In the genomic region with DNA sequence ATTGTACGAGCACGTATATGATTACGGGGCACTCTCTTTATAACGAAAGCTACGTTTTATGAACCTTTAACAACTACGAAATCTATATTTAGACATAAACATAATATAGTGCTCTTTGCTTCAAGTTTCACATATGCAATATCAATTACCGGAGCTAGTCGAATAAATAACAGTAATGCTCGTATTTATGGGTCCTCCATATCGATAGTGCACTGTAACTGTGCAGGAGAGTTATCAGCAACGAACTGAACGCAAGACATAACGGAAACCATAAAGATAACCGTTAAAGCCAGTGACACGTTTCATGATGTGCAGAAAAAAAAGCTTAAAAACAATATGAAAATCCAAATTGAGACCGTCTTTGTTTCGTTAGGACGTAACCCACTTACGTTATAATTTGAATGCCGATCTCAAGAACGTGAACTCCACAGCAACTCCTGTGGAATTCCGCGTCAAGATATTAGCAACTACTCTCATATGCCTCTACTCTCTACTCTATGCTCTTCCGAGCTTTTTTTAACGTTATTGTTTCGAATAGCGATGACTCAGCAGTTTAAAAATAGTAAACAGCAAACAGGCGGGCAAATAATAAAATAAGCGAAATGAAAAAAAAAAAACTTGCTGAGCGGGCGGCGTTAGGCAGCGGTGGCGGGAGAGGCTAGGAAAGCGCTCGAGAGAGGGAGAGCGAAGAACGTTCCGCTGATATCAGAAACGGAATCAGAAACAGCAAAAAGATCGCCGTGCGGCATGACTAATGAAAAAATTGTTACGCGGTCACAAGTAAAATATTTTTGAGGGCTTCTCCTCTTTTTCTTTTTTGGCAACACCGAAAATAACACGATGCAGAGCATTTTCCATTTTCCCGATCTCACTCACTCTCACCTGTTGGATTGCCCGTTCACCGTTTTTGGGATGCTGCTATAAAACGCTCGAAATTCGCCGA, we compare ENCODE assay signal across 1 fruit fly cellular context.
TF ChIP-seq lines count a peak whose summit lies in the region.

No protein-coding gene starts in this region.

TF ChIP-seq in whole organism, embryonic, 481 proteins besides CTCF, POLR2A, EP300 and RAD21 (continued from another document and continues in another):
- TF ChIP-seq Usf (GFP tag; optimal IDR thresholded peaks at IDR 0.05; lab: Kevin White, UChicago): peak; percentile 42
- TF ChIP-seq CG15514 (GFP tag; optimal IDR thresholded peaks at IDR 0.05; lab: Kevin White, UChicago): peak; percentile 66
- TF ChIP-seq Spps (tag; optimal IDR thresholded peaks at IDR 0.05; lab: Kevin White, UChicago): peak; percentile 35
- peak; percentile 49 for TF ChIP-seq emc (GFP tag; optimal IDR thresholded peaks at IDR 0.05; lab: Kevin White, UChicago)
- TF ChIP-seq toy (GFP tag; IDR thresholded peaks at IDR 0.05; lab: Robert Waterston, UW): no peak
- no peak for TF ChIP-seq ftz-f1 (GFP tag; optimal IDR thresholded peaks at IDR 0.05; lab: Kevin White, UChicago)
- TF ChIP-seq CG9727 (GFP tag; optimal IDR thresholded peaks at IDR 0.05; lab: Kevin White, UChicago): peak; percentile 70
- TF ChIP-seq shn (GFP tag; optimal IDR thresholded peaks at IDR 0.05; lab: Kevin White, UChicago): peak; percentile 64
- TF ChIP-seq otp (GFP tag; IDR thresholded peaks at IDR 0.05; lab: Robert Waterston, UW): peak; percentile 68; the same call in 2 of the 3 replicates
- TF ChIP-seq CG7987 (GFP tag; optimal IDR thresholded peaks at IDR 0.05; lab: Kevin White, UChicago): peak; percentile 25
- TF ChIP-seq CG10431 (GFP tag; optimal IDR thresholded peaks at IDR 0.05; lab: Kevin White, UChicago): no peak
- peak; percentile 94 for TF ChIP-seq sens (GFP tag; lab: Kevin White, UChicago)
- TF ChIP-seq CG10543 (GFP tag; optimal IDR thresholded peaks at IDR 0.05; lab: Kevin White, UChicago): no peak
- peak; percentile 59 for TF ChIP-seq Mes4 (GFP tag; optimal IDR thresholded peaks at IDR 0.05; lab: Kevin White, UChicago)
- peak; percentile 41 for TF ChIP-seq twi (tag; optimal IDR thresholded peaks at IDR 0.05; lab: Kevin White, UChicago)
- TF ChIP-seq Meics (GFP tag; optimal IDR thresholded peaks at IDR 0.05; lab: Kevin White, UChicago): peak; percentile 71
- TF ChIP-seq danr (GFP tag; IDR thresholded peaks at IDR 0.05; lab: Robert Waterston, UW): peak; percentile 38; the same call in 1 of the 2 replicates
- TF ChIP-seq CG3407 (GFP tag; optimal IDR thresholded peaks at IDR 0.05; lab: Kevin White, UChicago): peak; percentile 0
- TF ChIP-seq HmgZ (tag; optimal IDR thresholded peaks at IDR 0.05; lab: Kevin White, UChicago): peak; percentile 76
- no peak for TF ChIP-seq cg (GFP tag; optimal IDR thresholded peaks at IDR 0.05; lab: Kevin White, UChicago)
- TF ChIP-seq gsb (GFP tag; IDR thresholded peaks at IDR 0.05; lab: Robert Waterston, UW): peak; percentile 40; the same call in 1 of the 2 replicates
- TF ChIP-seq CG10959 (GFP tag; IDR thresholded peaks at IDR 0.05; lab: Robert Waterston, UW): no peak
- TF ChIP-seq tio (GFP tag; optimal IDR thresholded peaks at IDR 0.05; lab: Kevin White, UChicago): peak; percentile 63
- TF ChIP-seq bsh (GFP tag; optimal IDR thresholded peaks at IDR 0.05; lab: Kevin White, UChicago): peak in 1 of 2 experiments; percentile 82
- TF ChIP-seq pan (optimal IDR thresholded peaks at IDR 0.05; lab: Kevin White, UChicago): no peak
- peak in 1 of 2 experiments; percentile 74 for TF ChIP-seq pan (GFP tag; optimal IDR thresholded peaks at IDR 0.05 in 1 of 2, IDR thresholded peaks at IDR 0.05 in 1 of 2)
- TF ChIP-seq ara (GFP tag; IDR thresholded peaks at IDR 0.05; lab: Robert Waterston, UW): peak; percentile 30; the same call in 1 of the 2 replicates
- no peak for TF ChIP-seq Tbp (GFP tag; optimal IDR thresholded peaks at IDR 0.05; lab: Kevin White, UChicago)
- 0 out of 2 replicates have a peak, but pooled peaks have one; percentile 29 for TF ChIP-seq ap (GFP tag; IDR thresholded peaks at IDR 0.05; lab: Robert Waterston, UW)
- TF ChIP-seq CG10267 (tag; optimal IDR thresholded peaks at IDR 0.05; lab: Kevin White, UChicago): peak; percentile 58
- TF ChIP-seq CG16779 (GFP tag; IDR thresholded peaks at IDR 0.05; lab: Robert Waterston, UW): no peak
- TF ChIP-seq Abd-B (GFP tag; optimal IDR thresholded peaks at IDR 0.05; lab: Kevin White, UChicago): no peak
- TF ChIP-seq tin (GFP tag; optimal IDR thresholded peaks at IDR 0.05; lab: Kevin White, UChicago): peak; percentile 41
- peak; percentile 45 for TF ChIP-seq vfl (GFP tag; optimal IDR thresholded peaks at IDR 0.05; lab: Kevin White, UChicago)
- no peak for TF ChIP-seq cad (GFP tag; optimal IDR thresholded peaks at IDR 0.05; lab: Kevin White, UChicago)
- peak; percentile 60 for TF ChIP-seq CG6765 (GFP tag; optimal IDR thresholded peaks at IDR 0.05; lab: Kevin White, UChicago)
- TF ChIP-seq lmd (GFP tag; IDR thresholded peaks at IDR 0.05; lab: Robert Waterston, UW): peak; percentile 74
- peak; percentile 48; the same call in 2 of the 3 replicates for TF ChIP-seq CG11093 (GFP tag; IDR thresholded peaks at IDR 0.05; lab: Robert Waterston, UW)
- TF ChIP-seq Antp (GFP tag; optimal IDR thresholded peaks at IDR 0.05; lab: Kevin White, UChicago): peak; percentile 71
- peak; percentile 88 for TF ChIP-seq CG2678 (tag; optimal IDR thresholded peaks at IDR 0.05; lab: Kevin White, UChicago)
- TF ChIP-seq CG9817 (tag; optimal IDR thresholded peaks at IDR 0.05; lab: Kevin White, UChicago): peak; percentile 78
- TF ChIP-seq CG15479 (GFP tag; optimal IDR thresholded peaks at IDR 0.05; lab: Kevin White, UChicago): no peak
- peak; percentile 98 for TF ChIP-seq grau (tag; optimal IDR thresholded peaks at IDR 0.05; lab: Kevin White, UChicago)
- TF ChIP-seq CG7556 (GFP tag; optimal IDR thresholded peaks at IDR 0.05; lab: Kevin White, UChicago): peak; percentile 69
- peak; percentile 72 for TF ChIP-seq CG18262 (tag; optimal IDR thresholded peaks at IDR 0.05; lab: Kevin White, UChicago)
- peak; percentile 66 for TF ChIP-seq CG4820 (GFP tag; optimal IDR thresholded peaks at IDR 0.05; lab: Kevin White, UChicago)
- no peak for TF ChIP-seq abd-A (tag; optimal IDR thresholded peaks at IDR 0.05; lab: Kevin White, UChicago)
- TF ChIP-seq CG10366 (GFP tag; IDR thresholded peaks at IDR 0.05; lab: Robert Waterston, UW): peak; percentile 75
- peak; percentile 97 for TF ChIP-seq Med (GFP tag; lab: Kevin White, UChicago)
- no peak for TF ChIP-seq Sin3A (optimal IDR thresholded peaks at IDR 0.05; lab: Kevin White, UChicago)
- TF ChIP-seq Max (GFP tag; optimal IDR thresholded peaks at IDR 0.05; lab: Kevin White, UChicago): peak; percentile 44
- TF ChIP-seq Lim3 (GFP tag; IDR thresholded peaks at IDR 0.05; lab: Robert Waterston, UW): no peak
- peak; percentile 80 for TF ChIP-seq ind (GFP tag; optimal IDR thresholded peaks at IDR 0.05; lab: Kevin White, UChicago)
- no peak for TF ChIP-seq CG10565 (GFP tag; optimal IDR thresholded peaks at IDR 0.05; lab: Kevin White, UChicago)
- peak; percentile 30 for TF ChIP-seq CG18764 (GFP tag; optimal IDR thresholded peaks at IDR 0.05; lab: Kevin White, UChicago)
- peak; percentile 73 for TF ChIP-seq CG17829 (tag; optimal IDR thresholded peaks at IDR 0.05; lab: Kevin White, UChicago)
- TF ChIP-seq CG4328 (GFP tag; optimal IDR thresholded peaks at IDR 0.05; lab: Kevin White, UChicago): peak; percentile 49
- peak; percentile 74 for TF ChIP-seq H2.0 (GFP tag; IDR thresholded peaks at IDR 0.05; lab: Robert Waterston, UW)
- peak; percentile 67 for TF ChIP-seq bcd (GFP tag; optimal IDR thresholded peaks at IDR 0.05; lab: Kevin White, UChicago)
- TF ChIP-seq CG11560 (tag; IDR thresholded peaks at IDR 0.05; lab: Robert Waterston, UW): peak; percentile 50; the same call in 1 of the 3 replicates
- TF ChIP-seq CG12659 (GFP tag; optimal IDR thresholded peaks at IDR 0.05; lab: Kevin White, UChicago): peak; percentile 75
- no peak for TF ChIP-seq CG12299 (tag; optimal IDR thresholded peaks at IDR 0.05; lab: Kevin White, UChicago)
- TF ChIP-seq Pdp1 (GFP tag; optimal IDR thresholded peaks at IDR 0.05; lab: Kevin White, UChicago): peak; percentile 60 to 78
- TF ChIP-seq eve (GFP tag; optimal IDR thresholded peaks at IDR 0.05; lab: Kevin White, UChicago): peak in 1 of 2 experiments; percentile 90
- TF ChIP-seq pros (GFP tag; optimal IDR thresholded peaks at IDR 0.05; lab: Kevin White, UChicago): no peak
- TF ChIP-seq CG15601 (tag; optimal IDR thresholded peaks at IDR 0.05; lab: Kevin White, UChicago): peak; percentile 45
- TF ChIP-seq CG30020 (tag; optimal IDR thresholded peaks at IDR 0.05; lab: Kevin White, UChicago): no peak
- TF ChIP-seq sima (GFP tag; optimal IDR thresholded peaks at IDR 0.05; lab: Kevin White, UChicago): no peak
- TF ChIP-seq CG7745 (tag; optimal IDR thresholded peaks at IDR 0.05; lab: Kevin White, UChicago): no peak
- TF ChIP-seq gcm (GFP tag; optimal IDR thresholded peaks at IDR 0.05; lab: Kevin White, UChicago): peak; percentile 45
- TF ChIP-seq ci (GFP tag; IDR thresholded peaks at IDR 0.05; lab: Robert Waterston, UW): peak; percentile 84
- TF ChIP-seq CG13624 (GFP tag; optimal IDR thresholded peaks at IDR 0.05; lab: Kevin White, UChicago): peak; percentile 60
- TF ChIP-seq wor (GFP tag; IDR thresholded peaks at IDR 0.05; lab: Robert Waterston, UW): peak; percentile 35; the same call in 1 of the 2 replicates
- TF ChIP-seq CG4360 (GFP tag; IDR thresholded peaks at IDR 0.05; lab: Robert Waterston, UW): no peak
- peak; percentile 72 for TF ChIP-seq nmo (GFP tag; optimal IDR thresholded peaks at IDR 0.05; lab: Kevin White, UChicago)
- peak; percentile 38 for TF ChIP-seq CG3995 (GFP tag; optimal IDR thresholded peaks at IDR 0.05; lab: Kevin White, UChicago)
- TF ChIP-seq CG4707 (GFP tag; optimal IDR thresholded peaks at IDR 0.05; lab: Kevin White, UChicago): peak; percentile 51
- TF ChIP-seq CG17359 (tag; optimal IDR thresholded peaks at IDR 0.05; lab: Kevin White, UChicago): peak; percentile 79
- TF ChIP-seq Doc2 (GFP tag; IDR thresholded peaks at IDR 0.05; lab: Robert Waterston, UW): no peak
- peak; percentile 67; the same call in 2 of the 3 replicates for TF ChIP-seq Mrtf (GFP tag; IDR thresholded peaks at IDR 0.05; lab: Robert Waterston, UW)
- peak; percentile 78 for TF ChIP-seq CG13296 (GFP tag; optimal IDR thresholded peaks at IDR 0.05; lab: Kevin White, UChicago)
- no peak for TF ChIP-seq pzg (GFP tag; optimal IDR thresholded peaks at IDR 0.05; lab: Kevin White, UChicago)
- peak; percentile 45 for TF ChIP-seq CG6683 (GFP tag; optimal IDR thresholded peaks at IDR 0.05; lab: Kevin White, UChicago)
- peak; percentile 80 for TF ChIP-seq CG8924 (tag; optimal IDR thresholded peaks at IDR 0.05; lab: Kevin White, UChicago)
- TF ChIP-seq Aef1 (GFP tag; IDR thresholded peaks at IDR 0.05; lab: Robert Waterston, UW): peak; percentile 76
- TF ChIP-seq lilli (GFP tag; optimal IDR thresholded peaks at IDR 0.05; lab: Kevin White, UChicago): peak; percentile 88
- peak; percentile 66 for TF ChIP-seq CG17568 (GFP tag; optimal IDR thresholded peaks at IDR 0.05; lab: Kevin White, UChicago)
- TF ChIP-seq ems (GFP tag; optimal IDR thresholded peaks at IDR 0.05; lab: Kevin White, UChicago): peak; percentile 62
- TF ChIP-seq fd102C (GFP tag; optimal IDR thresholded peaks at IDR 0.05; lab: Kevin White, UChicago): no peak
- peak; percentile 87 for TF ChIP-seq CG2120 (GFP tag; optimal IDR thresholded peaks at IDR 0.05; lab: Kevin White, UChicago)
- peak; percentile 74 for TF ChIP-seq chn (GFP tag; optimal IDR thresholded peaks at IDR 0.05; lab: Kevin White, UChicago)
- TF ChIP-seq fru (optimal IDR thresholded peaks at IDR 0.05; lab: Kevin White, UChicago): no peak
- peak; percentile 73; the same call in 1 of the 2 replicates for TF ChIP-seq wdn (GFP tag; IDR thresholded peaks at IDR 0.05; lab: Robert Waterston, UW)
- TF ChIP-seq CG1603 (tag; optimal IDR thresholded peaks at IDR 0.05; lab: Kevin White, UChicago): peak; percentile 84
- peak; percentile 42 for TF ChIP-seq E2f2 (GFP tag; IDR thresholded peaks at IDR 0.05; lab: Robert Waterston, UW)
- TF ChIP-seq tna (GFP tag; IDR thresholded peaks at IDR 0.05; lab: Robert Waterston, UW; ENCODE audit: partially characterized antibody): no peak
- TF ChIP-seq Lpt (GFP tag; optimal IDR thresholded peaks at IDR 0.05; lab: Kevin White, UChicago): no peak
- peak; percentile 87 for TF ChIP-seq CG15269 (tag; optimal IDR thresholded peaks at IDR 0.05; lab: Kevin White, UChicago)
- TF ChIP-seq caup (GFP tag; optimal IDR thresholded peaks at IDR 0.05; lab: Kevin White, UChicago; ENCODE audit: severe bottlenecking): peak; percentile 64
- peak; percentile 59; the same call in 1 of the 3 replicates for TF ChIP-seq H15 (GFP tag; IDR thresholded peaks at IDR 0.05; lab: Robert Waterston, UW)
- peak; percentile 70 for TF ChIP-seq HLH3B (GFP tag; IDR thresholded peaks at IDR 0.05; lab: Robert Waterston, UW)
- TF ChIP-seq sim (GFP tag; IDR thresholded peaks at IDR 0.05; lab: Robert Waterston, UW): no peak
- no peak for TF ChIP-seq CG34224 (GFP tag; IDR thresholded peaks at IDR 0.05; lab: Robert Waterston, UW; ENCODE audit: partially characterized antibody)
- TF ChIP-seq corto (GFP tag; optimal IDR thresholded peaks at IDR 0.05; lab: Kevin White, UChicago): peak; percentile 78
- peak; percentile 76 for TF ChIP-seq CG10209 (GFP tag; optimal IDR thresholded peaks at IDR 0.05; lab: Kevin White, UChicago)
- TF ChIP-seq tgo (GFP tag; IDR thresholded peaks at IDR 0.05; lab: Robert Waterston, UW): peak; percentile 73
- peak; percentile 94 for TF ChIP-seq Ets65A (GFP tag; lab: Kevin White, UChicago)
- peak; percentile 77 to 81 for TF ChIP-seq dpn (GFP tag; optimal IDR thresholded peaks at IDR 0.05; lab: Kevin White, UChicago)
- no peak for TF ChIP-seq sens-2 (GFP tag; IDR thresholded peaks at IDR 0.05; lab: Robert Waterston, UW)
- TF ChIP-seq Lhr (GFP tag; optimal IDR thresholded peaks at IDR 0.05; lab: Kevin White, UChicago): no peak
- TF ChIP-seq Bteb2 (GFP tag; optimal IDR thresholded peaks at IDR 0.05; lab: Kevin White, UChicago): peak; percentile 70
- TF ChIP-seq CG6175 (GFP tag; IDR thresholded peaks at IDR 0.05; lab: Robert Waterston, UW): 0 out of 3 replicates have a peak, but pooled peaks have one; percentile 11
- no peak; the same call in 1 of the 2 replicates for TF ChIP-seq GATAe (GFP tag; conservative IDR thresholded peaks at IDR 0.05; lab: Robert Waterston, UW)
- peak; percentile 80 for TF ChIP-seq NFAT (GFP tag; IDR thresholded peaks at IDR 0.05; lab: Robert Waterston, UW)
- peak; percentile 85 for TF ChIP-seq PHDP (tag; optimal IDR thresholded peaks at IDR 0.05; lab: Kevin White, UChicago)
- peak; percentile 65 for TF ChIP-seq phol (tag; optimal IDR thresholded peaks at IDR 0.05; lab: Kevin White, UChicago)
- no peak for TF ChIP-seq sna (GFP tag; IDR thresholded peaks at IDR 0.05; lab: Robert Waterston, UW; ENCODE audit: partially characterized antibody)
- 0 out of 2 replicates have a peak, but pooled peaks have one; percentile 27 for TF ChIP-seq CG1024 (GFP tag; IDR thresholded peaks at IDR 0.05; lab: Robert Waterston, UW)
- TF ChIP-seq jing (GFP tag; optimal IDR thresholded peaks at IDR 0.05; lab: Kevin White, UChicago): peak; percentile 45
